Worm (Caenorhabditis elegans): ENCODE results near the gene fbxa-50.
A peak's percentile ranks its signal among the peaks of the same experiment; 100 is the strongest.

The fbxa-50 gene

ce11 chrIII:1308887-1309286 lies 20.6 kb upstream of the fbxa-50 start, which contains the start of gene Y82E9BL.12:
Gene Y82E9BL.12 (plus strand): TSS chrIII:1309187.
- TF ChIP-seq egl-44 (GFP tag; IDR thresholded peaks at IDR 0.05) (no peak), B0019.2 (GFP tag; conservative IDR thresholded peaks at IDR 0.05) (no peak), lin-26 (GFP tag; IDR thresholded peaks at IDR 0.05) (no peak), ztf-25 (GFP tag; IDR thresholded peaks at IDR 0.05) (no peak), repo-1 (tag; optimal IDR thresholded peaks at IDR 0.05) (no peak), let-607 (tag; optimal IDR thresholded peaks at IDR 0.05) (no peak), tbx-9 (tag; optimal IDR thresholded peaks at IDR 0.05; ENCODE audit: borderline replicate concordance) (no peak), B0336.3 (GFP tag; IDR thresholded peaks at IDR 0.05) (no peak)

ce11 chrIII:1308209-1308608 lies 19.9 kb upstream of the fbxa-50 start, which contains the start of gene fbxa-79:
Gene fbxa-79 (minus strand): TSS chrIII:1308294.
- TF ChIP-seq ceh-79 (tag; optimal IDR thresholded peaks at IDR 0.05): no peak
- TF ChIP-seq cebp-1 (GFP tag; IDR thresholded peaks at IDR 0.05): peak; percentile 91
- TF ChIP-seq cebp-1 (tag; optimal IDR thresholded peaks at IDR 0.05): peak; percentile 93
- TF ChIP-seq lin-35 (GFP tag; optimal IDR thresholded peaks at IDR 0.05): no peak
- TF ChIP-seq D2030.7 (GFP tag; IDR thresholded peaks at IDR 0.05): no peak
- TF ChIP-seq nhr-80 (tag; optimal IDR thresholded peaks at IDR 0.05): peak; percentile 36

- no peak for TF ChIP-seq ekl-4 (GFP tag; IDR thresholded peaks at IDR 0.05)
- peak; percentile 84 for TF ChIP-seq hmg-1.2 (GFP tag; IDR thresholded peaks at IDR 0.05)
Measured at ce11 chrIII:1307333-1307732, 19.0 kb upstream of the fbxa-50 start.

ce11 chrIII:1303414-1303813 lies 15.1 kb upstream of the fbxa-50 start, which contains the start of gene fbxa-75:
Gene fbxa-75 (plus strand): TSS chrIII:1303714.
- TF ChIP-seq cebp-2 (GFP tag; IDR thresholded peaks at IDR 0.05): no peak
- no peak for TF ChIP-seq K11D2.4 (GFP tag; IDR thresholded peaks at IDR 0.05)
- no peak for TF ChIP-seq tbp1 (GFP tag; optimal IDR thresholded peaks at IDR 0.05)
- TF ChIP-seq gei-17 (GFP tag; optimal IDR thresholded peaks at IDR 0.05): no peak
- TF ChIP-seq attf-6 (GFP tag; IDR thresholded peaks at IDR 0.05): no peak
- TF ChIP-seq D2030.7 (GFP tag; IDR thresholded peaks at IDR 0.05): no peak
- no peak for TF ChIP-seq ztf-18 (tag; optimal IDR thresholded peaks at IDR 0.05)
- TF ChIP-seq ets-4 (GFP tag; optimal IDR thresholded peaks at IDR 0.05): no peak
- TF ChIP-seq die-1 (tag; optimal IDR thresholded peaks at IDR 0.05): no peak
- no peak for TF ChIP-seq pha-4 (tag; optimal IDR thresholded peaks at IDR 0.05)
- no peak for TF ChIP-seq mcd-1 (GFP tag; IDR thresholded peaks at IDR 0.05)
- no peak for TF ChIP-seq hmg-20 (GFP tag; IDR thresholded peaks at IDR 0.05)
- no peak for TF ChIP-seq aptf-2 (GFP tag; conservative IDR thresholded peaks at IDR 0.05)
- no peak for TF ChIP-seq unc-130 (GFP tag; optimal IDR thresholded peaks at IDR 0.05)
- no peak for TF ChIP-seq F57A8.1 (GFP tag; optimal IDR thresholded peaks at IDR 0.05)

ce11 chrIII:1297604-1298003 lies 9.3 kb upstream of the fbxa-50 start, which contains the start of gene fbxa-28:
Gene fbxa-28 (plus strand): TSS chrIII:1297904.
- no peak for TF ChIP-seq mcd-1 (GFP tag; IDR thresholded peaks at IDR 0.05)
- no peak for TF ChIP-seq B0261.1 (tag; optimal IDR thresholded peaks at IDR 0.05)
- TF ChIP-seq egrh-3 (GFP tag; IDR thresholded peaks at IDR 0.05): no peak
- no peak for TF ChIP-seq hlh-26 (GFP tag; conservative IDR thresholded peaks at IDR 0.05)
- TF ChIP-seq sdz-38 (tag; optimal IDR thresholded peaks at IDR 0.05): no peak
- no peak for TF ChIP-seq K12H6.12 (tag; optimal IDR thresholded peaks at IDR 0.05)
- TF ChIP-seq tbp1 (GFP tag; optimal IDR thresholded peaks at IDR 0.05): no peak
- no peak for TF ChIP-seq ceh-100 (GFP tag; IDR thresholded peaks at IDR 0.05)
- TF ChIP-seq dpff-1 (tag; optimal IDR thresholded peaks at IDR 0.05): no peak
- no peak for TF ChIP-seq repo-1 (tag; optimal IDR thresholded peaks at IDR 0.05)
- TF ChIP-seq ceh-27 (GFP tag; optimal IDR thresholded peaks at IDR 0.05): no peak
- TF ChIP-seq F23B12.7 (tag; optimal IDR thresholded peaks at IDR 0.05; ENCODE audit: insufficient read depth): no peak
- no peak for TF ChIP-seq gei-17 (GFP tag; optimal IDR thresholded peaks at IDR 0.05)
- TF ChIP-seq nhr-90 (tag; optimal IDR thresholded peaks at IDR 0.05): no peak

Measured in whole organism, young adult.